Fruit fly (Drosophila melanogaster) whole organism, wandering third instar larva: ENCODE measurements around the gene Prestin.

Source experiments
- Abd-B ChIP-seq: fragments of >200 bp; optimal IDR thresholded peaks from 2 replicates; lab custom pipeline; 2017; ENCODE audit warnings: missing biosample characterization, missing genetic modification characterization
- CG32264 ChIP-seq: fragments of 200-800 bp; sonication (Bioruptor generic); optimal IDR thresholded peaks from 2 replicates; lab custom pipeline; 2016; ENCODE audit warnings: missing biosample characterization, missing genetic modification characterization
- CG9705 ChIP-seq: fragments of 200-800 bp; sonication (Bioruptor generic); optimal IDR thresholded peaks from 2 replicates; lab custom pipeline; 2018; ENCODE audit warnings: missing biosample characterization, mild to moderate bottlenecking, missing genetic modification characterization
- CrebA ChIP-seq: fragments of 200-800 bp; sonication (Bioruptor generic); optimal IDR thresholded peaks from 2 replicates; lab custom pipeline; 2016; ENCODE audit warnings: missing biosample characterization, mild to moderate bottlenecking, missing genetic modification characterization, borderline replicate concordance
- Dfd ChIP-seq: fragments of >200 bp; optimal IDR thresholded peaks from 2 replicates; lab custom pipeline; 2017; ENCODE audit warnings: missing biosample characterization, missing genetic modification characterization
- Dif ChIP-seq: fragments of 200-275, 200-300 bp; sonication (Bioruptor generic); optimal IDR thresholded peaks from 2 replicates; lab custom pipeline; 2018; ENCODE audit warnings: missing biosample characterization, missing genetic modification characterization; ENCODE audit not compliant: partially characterized antibody
- GATAd ChIP-seq: sonication (Bioruptor generic); optimal IDR thresholded peaks from 2 replicates; lab custom pipeline; 2016; ENCODE audit warnings: missing biosample characterization, missing genetic modification characterization
- HLH106 ChIP-seq: fragments of 200-800 bp; optimal IDR thresholded peaks from 3 replicates; lab custom pipeline; 2019; ENCODE audit warnings: missing biosample characterization, mild to moderate bottlenecking, missing genetic modification characterization, moderate library complexity
- Hnf4 ChIP-seq: fragments of 200-800 bp; sonication (Bioruptor generic); optimal IDR thresholded peaks from 2 replicates; lab custom pipeline; 2016; ENCODE audit warnings: missing biosample characterization, mild to moderate bottlenecking, missing genetic modification characterization
- Hr78 ChIP-seq: fragments of >200 bp; optimal IDR thresholded peaks from 2 replicates; lab custom pipeline; 2017; ENCODE audit warnings: missing biosample characterization, missing genetic modification characterization
- Hr83 ChIP-seq: fragments of 200-300 bp; sonication (Bioruptor generic); optimal IDR thresholded peaks from 2 replicates; lab custom pipeline; 2016; ENCODE audit warnings: missing biosample characterization, mild to moderate bottlenecking, missing genetic modification characterization, moderate library complexity; ENCODE audit not compliant: poor library complexity, severe bottlenecking
- Jra ChIP-seq: sonication (Bioruptor generic); optimal IDR thresholded peaks from 2 replicates; lab custom pipeline; 2016; ENCODE audit warnings: missing biosample characterization, missing genetic modification characterization
- Mio ChIP-seq: sonication (Bioruptor generic); optimal IDR thresholded peaks from 2 replicates; lab custom pipeline; 2016; ENCODE audit warnings: missing biosample characterization, missing genetic modification characterization
- Myc ChIP-seq: fragments of >200 bp; optimal IDR thresholded peaks from 2 replicates; lab custom pipeline; 2017
- N ChIP-seq: fragments of >200 bp; optimal IDR thresholded peaks from 2 replicates; lab custom pipeline; 2018; ENCODE audit warnings: missing biosample characterization, missing external identifiers, missing genetic modification characterization
- OdsH ChIP-seq: fragments of 200-800 bp; sonication (Bioruptor generic); optimal IDR thresholded peaks from 2 replicates; lab custom pipeline; 2016; ENCODE audit warnings: missing biosample characterization, mild to moderate bottlenecking, missing genetic modification characterization
- Rel ChIP-seq, 2 experiments: fragments of 200-800 bp; sonication (Bioruptor generic) in 1 of 2; optimal IDR thresholded peaks; 2 replicates in 1 of 2; 3 replicates in 1 of 2; lab custom pipeline; 2016 to 2019; ENCODE audit warnings: mild to moderate bottlenecking in 2 of 2, missing biosample characterization in 2 of 2, missing genetic modification characterization in 2 of 2, moderate library complexity in 1 of 2
- Sp1 ChIP-seq: fragments of 200-800 bp; sonication (Bioruptor generic); optimal IDR thresholded peaks from 3 replicates; lab custom pipeline; 2019; ENCODE audit warnings: missing biosample characterization, mild to moderate bottlenecking, missing genetic modification characterization, moderate library complexity
- Vsx2 ChIP-seq: fragments of 200-300, 225-300 bp; sonication (Bioruptor generic); optimal IDR thresholded peaks from 2 replicates; lab custom pipeline; 2018; ENCODE audit warnings: missing biosample characterization, missing genetic modification characterization; ENCODE audit not compliant: partially characterized antibody
- br ChIP-seq: fragments of 200-800 bp; sonication (Bioruptor generic); optimal IDR thresholded peaks from 2 replicates; lab custom pipeline; 2016; ENCODE audit warnings: missing biosample characterization, missing genetic modification characterization
- brk ChIP-seq: fragments of 200-800 bp; sonication (Bioruptor generic); optimal IDR thresholded peaks from 2 replicates; lab custom pipeline; 2016; ENCODE audit warnings: missing biosample characterization, mild to moderate bottlenecking, missing genetic modification characterization
- dl ChIP-seq, 2 experiments: fragments of 175-275, 200-275 bp in 1 of 2; fragments of 200-275 bp in 1 of 2; sonication (Bioruptor generic); optimal IDR thresholded peaks; lab custom pipeline; 2018; ENCODE audit warnings: mild to moderate bottlenecking in 2 of 2, missing biosample characterization in 2 of 2, missing genetic modification characterization in 2 of 2, moderate library complexity in 2 of 2; ENCODE audit not compliant: partially characterized antibody in 2 of 2, insufficient read depth in 1 of 2
- dmrt93B ChIP-seq: fragments of 200-800 bp; sonication (Bioruptor generic); optimal IDR thresholded peaks from 2 replicates; lab custom pipeline; 2018; ENCODE audit warnings: missing biosample characterization, mild to moderate bottlenecking, missing genetic modification characterization
- dsf ChIP-seq: sonication (Bioruptor generic); optimal IDR thresholded peaks from 2 replicates; lab custom pipeline; 2016; ENCODE audit warnings: missing biosample characterization, missing genetic modification characterization, borderline replicate concordance
- ey ChIP-seq: fragments of 200-800 bp; sonication (Bioruptor generic); optimal IDR thresholded peaks from 2 replicates; lab custom pipeline; 2016; ENCODE audit warnings: missing biosample characterization, missing genetic modification characterization
- foxo ChIP-seq, 2 experiments: fragments of 200-800 bp; sonication (Bioruptor generic); optimal IDR thresholded peaks; 2 replicates in 1 of 2; 3 replicates in 1 of 2; lab custom pipeline; 2016 to 2017; ENCODE audit warnings: missing biosample characterization in 2 of 2, missing genetic modification characterization in 2 of 2
- fru ChIP-seq: fragments of 200-800 bp; sonication (Bioruptor generic); optimal IDR thresholded peaks from 3 replicates; lab custom pipeline; 2016; ENCODE audit warnings: missing biosample characterization, mild to moderate bottlenecking, missing genetic modification characterization
- h ChIP-seq: fragments of 200-800 bp; sonication (Bioruptor generic); optimal IDR thresholded peaks from 3 replicates; lab custom pipeline; 2016; ENCODE audit warnings: missing biosample characterization, mild to moderate bottlenecking, missing genetic modification characterization
- jim ChIP-seq: fragments of 175-275, 200-325 bp; sonication (Bioruptor generic); optimal IDR thresholded peaks from 2 replicates; lab custom pipeline; 2016; ENCODE audit warnings: missing biosample characterization, mild to moderate bottlenecking, missing genetic modification characterization
- lola ChIP-seq: fragments of >200 bp; optimal IDR thresholded peaks from 2 replicates; lab custom pipeline; 2017; ENCODE audit warnings: missing biosample characterization, missing genetic modification characterization
- pan ChIP-seq: fragments of >200 bp; optimal IDR thresholded peaks from 2 replicates; lab custom pipeline; 2017
- psq ChIP-seq: fragments of 200-800 bp; sonication (Bioruptor generic); optimal IDR thresholded peaks from 3 replicates; lab custom pipeline; 2017; ENCODE audit warnings: missing biosample characterization, mild to moderate bottlenecking, missing genetic modification characterization, moderate library complexity
- rgr ChIP-seq: fragments of 200-800 bp; sonication (Bioruptor generic); optimal IDR thresholded peaks from 3 replicates; lab custom pipeline; 2016; ENCODE audit warnings: missing biosample characterization, mild to moderate bottlenecking, missing genetic modification characterization
- sage ChIP-seq: fragments of 200-800 bp; sonication (Bioruptor generic); optimal IDR thresholded peaks from 2 replicates; lab custom pipeline; 2016; ENCODE audit warnings: missing biosample characterization, mild to moderate bottlenecking, missing genetic modification characterization
- sv ChIP-seq: fragments of 200-800 bp; sonication (Bioruptor generic); optimal IDR thresholded peaks from 3 replicates; lab custom pipeline; 2016; ENCODE audit warnings: missing biosample characterization, missing genetic modification characterization
- tai ChIP-seq: sonication (Bioruptor generic); optimal IDR thresholded peaks from 2 replicates; lab custom pipeline; 2016; ENCODE audit warnings: missing biosample characterization, missing genetic modification characterization
- usp ChIP-seq: fragments of >200 bp; optimal IDR thresholded peaks from 2 replicates; lab custom pipeline; 2017; ENCODE audit warnings: missing biosample characterization, missing genetic modification characterization
- woc ChIP-seq: sonication (Bioruptor generic); optimal IDR thresholded peaks from 2 replicates; lab custom pipeline; 2016; ENCODE audit warnings: missing biosample characterization, mild to moderate bottlenecking, missing genetic modification characterization

Gene Prestin

dm6 chr3L:17948643-17949506 lies 41.3 kb upstream of the Prestin start:
- TF ChIP-seq jim (GFP tag; lab: Kevin White, UChicago) (peak; percentile 59), Rel (GFP tag; optimal IDR thresholded peaks at IDR 0.05; lab: Kevin White, UChicago) (no peak), Rel (tag; optimal IDR thresholded peaks at IDR 0.05; lab: Kevin White, UChicago) (peak; percentile 93), pan (lab: Kevin White, UChicago) (no peak), h (GFP tag; lab: Kevin White, UChicago) (peak; percentile 62)

dm6 chr3L:17948195-17948594 lies 40.6 kb upstream of the Prestin start:
- TF ChIP-seq GATAd (GFP tag; lab: Kevin White, UChicago) (no peak), CG32264 (no peak), Rel (GFP tag; optimal IDR thresholded peaks at IDR 0.05; lab: Kevin White, UChicago) (no peak), Rel (tag; optimal IDR thresholded peaks at IDR 0.05; lab: Kevin White, UChicago) (peak; percentile 55)

- TF ChIP-seq Hr83, result peak; percentile 58
- peak; percentile 45 for TF ChIP-seq br
- TF ChIP-seq ey (GFP tag; lab: Kevin White, UChicago), result no peak
- peak; percentile 23 for TF ChIP-seq GATAd (GFP tag; lab: Kevin White, UChicago)
- TF ChIP-seq foxo (GFP tag; optimal IDR thresholded peaks at IDR 0.05; lab: Kevin White, UChicago), result peak in 1 of 2 experiments; percentile 30
- TF ChIP-seq h (GFP tag; lab: Kevin White, UChicago), result peak; percentile 67
- no peak for TF ChIP-seq Dif (GFP tag; lab: Kevin White, UChicago)
- peak; percentile 19 for TF ChIP-seq psq (GFP tag; lab: Kevin White, UChicago)
- no peak for TF ChIP-seq Vsx2 (GFP tag; lab: Kevin White, UChicago)
- peak in 1 of 2 experiments; percentile 6 for TF ChIP-seq dl (GFP tag; optimal IDR thresholded peaks at IDR 0.05; lab: Kevin White, UChicago; ENCODE audit: insufficient read depth in 1 of 2, partially characterized antibody in 2 of 2)
- no peak for TF ChIP-seq sage
- no peak for TF ChIP-seq Myc
- no peak for TF ChIP-seq lola (GFP tag; lab: Kevin White, UChicago)
- TF ChIP-seq Hnf4 (GFP tag; lab: Kevin White, UChicago), result peak; percentile 70
- TF ChIP-seq Mio, result no peak
- no peak for TF ChIP-seq N (GFP tag; lab: Kevin White, UChicago)
- no peak for TF ChIP-seq Dfd (GFP tag; lab: Kevin White, UChicago)
- peak; percentile 19 for TF ChIP-seq HLH106 (tag; lab: Kevin White, UChicago)
- no peak for TF ChIP-seq CG9705 (GFP tag; lab: Kevin White, UChicago)
- peak; percentile 36 for TF ChIP-seq CrebA
- no peak for TF ChIP-seq Abd-B
- no peak for TF ChIP-seq Rel (GFP tag; optimal IDR thresholded peaks at IDR 0.05; lab: Kevin White, UChicago)
- TF ChIP-seq Rel (tag; optimal IDR thresholded peaks at IDR 0.05; lab: Kevin White, UChicago), result peak; percentile 85
- no peak for TF ChIP-seq sv
- no peak for TF ChIP-seq OdsH (GFP tag; lab: Kevin White, UChicago)
- TF ChIP-seq tai, result peak; percentile 53
- TF ChIP-seq jim (GFP tag; lab: Kevin White, UChicago), result no peak
- no peak for TF ChIP-seq dsf (GFP tag; lab: Kevin White, UChicago)
- peak; percentile 42 for TF ChIP-seq brk (GFP tag; lab: Kevin White, UChicago)
- peak; percentile 14 for TF ChIP-seq CG32264
- TF ChIP-seq fru (GFP tag; lab: Kevin White, UChicago), result peak; percentile 49
- TF ChIP-seq dmrt93B (GFP tag; lab: Kevin White, UChicago), result no peak
- peak; percentile 39 for TF ChIP-seq Sp1 (GFP tag; lab: Kevin White, UChicago)
- TF ChIP-seq woc (GFP tag; lab: Kevin White, UChicago), result no peak
- TF ChIP-seq usp (GFP tag; lab: Kevin White, UChicago), result no peak
- peak; percentile 4 for TF ChIP-seq rgr (GFP tag; lab: Kevin White, UChicago)
- TF ChIP-seq Jra (GFP tag; lab: Kevin White, UChicago), result peak; percentile 85
- TF ChIP-seq pan (lab: Kevin White, UChicago), result no peak
- no peak for TF ChIP-seq Hr78
Observed at dm6 chr3L:17947296-17947713, 39.7 kb upstream of the Prestin start.
